Worm (Caenorhabditis elegans): ENCODE data around the gene idpp-8.

The idpp-8 gene

ce11 chrII:10369547-10370028, 54.2 kb downstream of the idpp-8 start, which contains the start of gene ceh-58:
ceh-58 (minus strand) TSS chrII:10369597.
- TF ChIP-seq madf-9 (GFP tag; conservative IDR thresholded peaks at IDR 0.05) (no peak), lim-7 (GFP tag; IDR thresholded peaks at IDR 0.05) (no peak), nhr-48 (tag; optimal IDR thresholded peaks at IDR 0.05) (no peak), unc-62 (GFP tag; optimal IDR thresholded peaks at IDR 0.05 in 1 of 2) (no peak), unc-62 (tag; optimal IDR thresholded peaks at IDR 0.05) (no peak), attf-4 (tag; optimal IDR thresholded peaks at IDR 0.05) (no peak), daf-12 (tag; optimal IDR thresholded peaks at IDR 0.05) (no peak), ceh-82 (tag; optimal IDR thresholded peaks at IDR 0.05) (no peak), set-16 (GFP tag; IDR thresholded peaks at IDR 0.05) (no peak), lin-15B (tag; optimal IDR thresholded peaks at IDR 0.05) (no peak), ceh-44 (GFP tag; IDR thresholded peaks at IDR 0.05) (no peak), F10B5.3 (tag; optimal IDR thresholded peaks at IDR 0.05) (no peak), aly-2 (tag; optimal IDR thresholded peaks at IDR 0.05) (no peak)
